Worm (Caenorhabditis elegans): ENCODE measurements around the gene fzo-1.

The fzo-1 gene

DNA sequence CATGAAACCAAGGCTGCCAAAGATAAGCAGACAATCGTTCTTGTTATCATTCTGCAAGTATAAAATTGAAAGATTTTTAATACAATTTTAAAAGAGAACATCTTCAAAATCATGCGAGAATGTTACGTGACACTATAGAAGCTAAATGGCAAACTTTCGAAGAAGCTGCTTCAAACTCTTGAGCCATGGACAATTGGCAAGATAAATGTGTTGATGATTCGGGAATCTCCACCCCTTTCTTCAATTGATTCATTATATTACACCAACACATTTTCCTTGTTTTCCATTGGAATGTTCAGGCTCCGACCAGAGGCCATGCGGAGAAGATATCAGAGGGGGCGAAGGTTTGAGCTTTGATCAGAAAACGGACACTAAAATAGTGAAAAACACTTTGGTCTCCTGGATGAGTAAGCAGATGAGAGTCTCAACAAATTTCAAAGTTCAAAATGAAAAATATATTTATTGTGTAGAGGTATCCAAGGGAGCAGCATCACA is 5.1 kb upstream of the fzo-1 start, which contains the start of gene lec-5:
Gene lec-5, minus strand, starts transcription at position 51 of the 495 bp plus-strand sequence.
- TF ChIP-seq nhr-71 (tag; optimal IDR thresholded peaks at IDR 0.05), result peak; percentile 60
- no peak for TF ChIP-seq ets-5 (GFP tag; IDR thresholded peaks at IDR 0.05)
- TF ChIP-seq xbp-1 (tag; optimal IDR thresholded peaks at IDR 0.05), result no peak
- TF ChIP-seq mef-2 (tag; optimal IDR thresholded peaks at IDR 0.05), result no peak
- no peak for TF ChIP-seq fkh-8 (tag; optimal IDR thresholded peaks at IDR 0.05)
- TF ChIP-seq grh-1 (GFP tag; IDR thresholded peaks at IDR 0.05), result no peak
- no peak for TF ChIP-seq nhr-76 (tag; optimal IDR thresholded peaks at IDR 0.05)
- peak; percentile 72 for TF ChIP-seq lin-14 (GFP tag; optimal IDR thresholded peaks at IDR 0.05)
- no peak for TF ChIP-seq mdl-1 (tag; optimal IDR thresholded peaks at IDR 0.05)
- TF ChIP-seq swsn-7 (tag; optimal IDR thresholded peaks at IDR 0.05), result no peak
- TF ChIP-seq dsc-1 (tag; optimal IDR thresholded peaks at IDR 0.05), result peak; percentile 56
- peak; percentile 63 for TF ChIP-seq unc-130 (tag; optimal IDR thresholded peaks at IDR 0.05)
- TF ChIP-seq fkh-10 (GFP tag; optimal IDR thresholded peaks at IDR 0.05), result no peak
- TF ChIP-seq C34B4.2 (tag; optimal IDR thresholded peaks at IDR 0.05), result no peak
- peak; percentile 23 for TF ChIP-seq nhr-20 (tag; optimal IDR thresholded peaks at IDR 0.05)
- no peak for TF ChIP-seq tbx-2 (tag; optimal IDR thresholded peaks at IDR 0.05)
- no peak for TF ChIP-seq unc-62 (GFP tag; optimal IDR thresholded peaks at IDR 0.05)
- peak; percentile 38 for TF ChIP-seq nhr-19 (GFP tag; conservative IDR thresholded peaks at IDR 0.05)
- TF ChIP-seq ceh-88 (GFP tag; IDR thresholded peaks at IDR 0.05), result no peak
- TF ChIP-seq alr-1 (tag; optimal IDR thresholded peaks at IDR 0.05; ENCODE audit: borderline replicate concordance), result no peak
- no peak for TF ChIP-seq lin-13 (GFP tag; optimal IDR thresholded peaks at IDR 0.05)
- TF ChIP-seq efl-1 (optimal IDR thresholded peaks at IDR 0.05), result no peak
- TF ChIP-seq efl-1 (GFP tag; optimal IDR thresholded peaks at IDR 0.05 in 1 of 2), result no peak
- no peak for TF ChIP-seq pqm-1 (tag; optimal IDR thresholded peaks at IDR 0.05)
- TF ChIP-seq ceh-90 (tag; optimal IDR thresholded peaks at IDR 0.05), result no peak
- TF ChIP-seq pax-3 (tag; optimal IDR thresholded peaks at IDR 0.05), result no peak
- no peak for TF ChIP-seq dpl-1 (GFP tag; optimal IDR thresholded peaks at IDR 0.05)
- no peak for TF ChIP-seq nhr-90 (tag; optimal IDR thresholded peaks at IDR 0.05; ENCODE audit: poor library complexity)
- no peak for TF ChIP-seq nhr-12 (tag; optimal IDR thresholded peaks at IDR 0.05)
- no peak for TF ChIP-seq Y116A8C.19 (tag; optimal IDR thresholded peaks at IDR 0.05; ENCODE audit: borderline replicate concordance)
- peak in 1 of 2 experiments; percentile 47 for TF ChIP-seq lsy-2 (tag; optimal IDR thresholded peaks at IDR 0.05)
- no peak for TF ChIP-seq irx-1 (tag; optimal IDR thresholded peaks at IDR 0.05)
- TF ChIP-seq unc-98 (GFP tag; IDR thresholded peaks at IDR 0.05), result no peak
- TF ChIP-seq nhr-237 (tag; optimal IDR thresholded peaks at IDR 0.05), result no peak
- TF ChIP-seq F16B12.6 (tag; optimal IDR thresholded peaks at IDR 0.05), result no peak
- TF ChIP-seq unc-30 (tag; optimal IDR thresholded peaks at IDR 0.05), result no peak
- peak; percentile 79 for TF ChIP-seq pag-3 (tag; optimal IDR thresholded peaks at IDR 0.05; ENCODE audit: borderline replicate concordance, insufficient read depth)
- no peak for TF ChIP-seq unc-86 (tag; optimal IDR thresholded peaks at IDR 0.05)
- TF ChIP-seq ztf-11 (tag; optimal IDR thresholded peaks at IDR 0.05), result no peak
- no peak for TF ChIP-seq lir-3 (tag; optimal IDR thresholded peaks at IDR 0.05; ENCODE audit: poor library complexity)
- TF ChIP-seq sup-37 (GFP tag; optimal IDR thresholded peaks at IDR 0.05), result no peak
- no peak for TF ChIP-seq zag-1 (tag; optimal IDR thresholded peaks at IDR 0.05)
- no peak for TF ChIP-seq mab-9 (GFP tag; IDR thresholded peaks at IDR 0.05)
- TF ChIP-seq elt-2 (tag; optimal IDR thresholded peaks at IDR 0.05), result no peak
- no peak for TF ChIP-seq tlp-1 (tag; optimal IDR thresholded peaks at IDR 0.05)
- no peak for TF ChIP-seq hpl-2 (GFP tag; optimal IDR thresholded peaks at IDR 0.05)
- no peak for TF ChIP-seq nhr-84 (tag; optimal IDR thresholded peaks at IDR 0.05)
- no peak for TF ChIP-seq ztf-4 (tag; optimal IDR thresholded peaks at IDR 0.05)
- TF ChIP-seq isw-1 (GFP tag; IDR thresholded peaks at IDR 0.05), result no peak
- TF ChIP-seq blmp-1 (tag; optimal IDR thresholded peaks at IDR 0.05), result no peak
- TF ChIP-seq zip-4 (GFP tag; optimal IDR thresholded peaks at IDR 0.05), result no peak
- TF ChIP-seq lin-35 (GFP tag; optimal IDR thresholded peaks at IDR 0.05), result no peak
- no peak for TF ChIP-seq ceh-8 (GFP tag; optimal IDR thresholded peaks at IDR 0.05)
